Worm (Caenorhabditis elegans) whole organism, dauer: ENCODE results near the gene spch-1.

Experiments used
- unc-62 ChIP-seq: sonication (generic microtip); optimal IDR thresholded peaks from 2 replicates; lab custom pipeline; 2017; ENCODE audit warnings: missing biosample characterization, missing genetic modification reagents, missing genetic modification characterization

spch-1 gene

DNA sequence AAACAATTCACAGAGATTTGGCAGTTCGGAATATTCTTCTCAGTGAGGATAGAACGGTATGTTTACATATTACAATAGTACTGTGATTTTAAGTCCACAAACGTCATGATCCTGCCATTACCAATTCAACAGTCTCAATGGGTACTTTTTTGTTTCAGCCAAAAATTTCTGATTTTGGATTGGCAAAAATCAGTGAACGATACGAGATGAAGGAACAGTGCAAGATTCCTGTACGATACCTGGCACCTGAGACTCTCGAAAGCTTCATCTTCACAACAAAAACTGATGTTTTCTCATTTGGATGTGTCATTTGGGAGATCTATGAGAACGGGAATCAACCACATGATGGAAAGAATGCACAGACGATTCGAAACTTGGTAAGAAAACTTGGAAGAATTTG is 33.3 kb downstream of the spch-1 start:
- TF ChIP-seq unc-62: no peak

DNA sequence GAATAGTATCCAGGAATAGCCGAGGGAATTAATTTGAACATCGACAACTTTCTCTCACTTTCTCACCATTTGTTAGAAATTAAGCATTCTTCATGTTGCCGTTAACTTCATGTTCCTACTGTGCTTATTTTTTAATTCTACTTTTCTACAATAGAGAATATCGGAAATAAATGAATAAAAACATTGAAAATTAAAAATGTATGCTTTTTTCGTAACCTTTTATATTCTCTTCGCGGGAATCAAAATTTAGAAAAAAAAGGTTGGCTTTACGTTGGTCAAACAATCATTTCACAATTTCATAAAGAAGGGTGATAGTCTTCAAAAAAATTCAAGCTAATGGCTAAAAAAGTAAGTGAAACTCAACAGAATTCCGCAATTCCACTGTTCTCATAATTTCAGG is 35.4 kb downstream of the spch-1 start, which contains the start of gene W01B6.5:
Gene W01B6.5 (plus strand): TSS at position 301 of the 400 bp plus-strand sequence.
- TF ChIP-seq unc-62: no peak

DNA sequence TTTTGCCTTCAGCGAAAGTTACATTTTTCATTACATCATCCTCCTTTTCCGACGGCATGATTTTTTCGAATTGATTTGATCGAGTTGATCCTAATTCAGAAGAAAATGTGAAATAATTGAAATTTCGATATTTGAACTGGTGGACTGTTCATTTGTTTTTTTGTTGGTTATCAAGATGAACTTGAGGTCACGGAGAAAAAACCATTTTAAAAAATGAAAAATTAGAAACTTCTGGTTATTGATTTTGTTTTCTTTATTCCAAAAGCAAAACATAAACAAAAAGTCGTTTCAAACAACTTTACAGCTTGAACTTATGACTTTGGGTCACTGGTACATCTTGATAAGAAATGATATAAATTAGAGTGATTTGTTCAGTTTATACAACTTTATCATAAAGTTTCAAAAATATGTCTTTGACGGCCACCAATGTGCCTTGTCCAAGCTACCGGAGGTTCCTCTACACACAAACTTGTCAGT is 36.3 kb downstream of the spch-1 start, which contains the start of the genes ttbk-4 and W01B6.4:
Gene ttbk-4 (minus strand): TSS at position 101 of the 477 bp plus-strand sequence.
Gene W01B6.4 (plus strand): TSS at position 427 of the 477 bp plus-strand sequence.
- no peak for TF ChIP-seq unc-62

DNA sequence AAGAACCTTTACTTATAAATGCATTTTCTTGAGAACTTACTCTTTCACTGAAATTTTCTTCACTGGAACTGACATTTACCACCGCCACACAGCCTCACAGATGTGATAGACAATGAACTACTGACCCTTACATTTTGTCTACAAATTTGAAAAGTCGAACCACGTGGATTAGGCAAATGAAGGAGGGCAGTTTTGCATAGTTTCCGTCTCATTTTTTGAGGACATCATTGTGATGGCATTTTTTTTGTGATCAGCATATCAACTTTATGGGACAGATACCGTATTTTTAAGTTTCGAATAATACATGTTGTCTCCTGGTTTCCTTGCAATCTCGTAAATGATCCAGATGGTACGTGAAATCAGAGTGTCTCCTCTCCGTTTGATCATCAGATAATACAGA is 38.8 kb downstream of the spch-1 start, which contains the start of gene W01B6.3:
Gene W01B6.3 (minus strand): TSS at position 101 of the 400 bp plus-strand sequence.
- TF ChIP-seq unc-62: no peak

DNA sequence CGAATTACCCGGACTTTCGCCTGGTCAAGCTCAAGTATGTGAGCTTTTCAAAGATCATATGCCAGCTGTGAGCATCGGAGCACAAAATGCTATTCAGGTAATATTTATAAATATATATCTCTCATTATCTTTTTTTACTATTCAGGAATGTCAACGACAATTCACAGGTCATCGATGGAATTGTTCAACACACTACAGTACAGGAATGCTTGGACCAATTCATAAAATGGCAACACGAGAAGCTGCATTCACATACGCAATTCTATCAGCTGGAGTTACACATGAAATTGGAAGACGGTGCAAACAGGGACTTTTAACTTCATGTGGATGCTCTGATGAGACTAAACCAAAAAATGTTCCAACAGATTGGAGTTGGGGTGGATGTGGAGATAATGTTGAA is 43.1 kb downstream of the spch-1 start:
- TF ChIP-seq unc-62: no peak

DNA sequence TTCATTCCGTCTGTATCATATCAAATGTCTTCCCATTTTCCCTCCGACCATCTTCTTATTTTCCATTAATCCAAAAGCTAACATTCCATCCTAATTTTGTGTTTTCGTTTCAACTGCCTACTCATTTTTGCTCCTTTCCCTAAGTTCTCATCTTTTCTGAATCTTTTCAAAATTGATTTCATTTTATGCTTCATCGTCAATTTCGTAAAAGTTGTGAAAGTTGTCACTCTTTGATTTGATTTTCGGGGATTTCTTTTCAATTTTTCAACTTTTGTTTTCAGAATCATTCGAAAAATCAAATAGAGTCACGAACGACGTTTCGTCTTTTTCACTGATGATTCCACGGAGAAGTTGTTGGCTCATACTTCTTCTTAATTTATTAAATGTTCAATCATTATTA is 43.8 kb downstream of the spch-1 start, which contains the start of gene cwn-2:
Gene cwn-2 (plus strand): TSS at position 276 of the 400 bp plus-strand sequence.
- TF ChIP-seq unc-62: no peak

DNA sequence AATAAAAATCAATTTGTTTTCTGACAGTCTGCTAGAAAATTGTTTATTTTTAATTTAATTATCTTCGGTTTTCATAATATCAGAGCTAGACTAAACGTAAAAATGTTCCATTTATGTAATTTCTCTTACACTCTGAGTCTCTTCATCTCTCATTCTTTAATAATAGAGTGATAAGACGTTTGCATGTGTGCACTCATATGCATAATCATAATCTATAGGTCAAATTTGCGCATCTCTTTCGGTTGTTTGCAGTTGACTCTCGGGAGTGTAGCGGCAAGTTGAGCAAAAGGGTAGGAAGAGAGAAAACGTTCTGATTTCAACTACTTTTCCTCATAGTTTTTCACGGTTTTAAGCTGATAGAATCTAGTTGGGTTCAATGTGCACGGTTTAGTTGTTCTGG is 44.9 kb downstream of the spch-1 start:
- no peak for TF ChIP-seq unc-62

DNA sequence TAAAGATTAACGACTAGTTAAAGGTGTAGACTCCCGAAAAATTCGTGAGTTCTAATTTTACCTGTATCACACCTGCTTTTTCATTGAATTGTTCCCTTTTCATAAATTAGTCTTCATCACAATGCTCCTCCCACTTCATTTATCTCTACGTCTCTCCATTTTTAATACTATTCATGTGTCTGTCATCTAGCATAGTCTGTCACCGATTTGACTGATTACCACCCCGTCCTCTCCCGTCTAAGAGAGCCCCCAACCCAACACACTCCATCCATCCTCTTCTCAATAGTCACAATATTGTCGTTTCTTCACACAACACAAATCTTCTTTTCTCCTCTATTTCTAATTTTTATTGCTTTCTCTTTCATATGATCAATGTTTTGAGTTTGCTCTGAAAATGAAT is 46.2 kb downstream of the spch-1 start:
- TF ChIP-seq unc-62: no peak

DNA sequence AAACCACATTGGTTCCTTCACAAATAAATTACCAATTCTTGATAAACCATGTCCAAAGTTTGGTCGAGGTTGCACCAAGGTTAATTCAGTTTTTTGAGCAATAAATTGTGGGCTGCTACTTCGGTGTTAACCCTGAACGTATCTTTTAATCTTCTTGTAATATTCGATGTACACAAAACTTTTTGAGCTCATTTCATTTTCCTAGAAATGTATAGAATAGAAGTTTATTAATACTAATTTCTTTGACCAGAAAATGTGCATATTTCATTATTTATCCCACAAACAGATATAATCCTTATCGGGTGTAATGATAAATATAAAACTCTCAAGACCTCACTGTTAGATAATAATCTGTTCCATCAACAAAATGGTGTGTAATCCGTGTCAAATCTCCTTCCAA is 47.4 kb downstream of the spch-1 start:
- no peak for TF ChIP-seq unc-62

DNA sequence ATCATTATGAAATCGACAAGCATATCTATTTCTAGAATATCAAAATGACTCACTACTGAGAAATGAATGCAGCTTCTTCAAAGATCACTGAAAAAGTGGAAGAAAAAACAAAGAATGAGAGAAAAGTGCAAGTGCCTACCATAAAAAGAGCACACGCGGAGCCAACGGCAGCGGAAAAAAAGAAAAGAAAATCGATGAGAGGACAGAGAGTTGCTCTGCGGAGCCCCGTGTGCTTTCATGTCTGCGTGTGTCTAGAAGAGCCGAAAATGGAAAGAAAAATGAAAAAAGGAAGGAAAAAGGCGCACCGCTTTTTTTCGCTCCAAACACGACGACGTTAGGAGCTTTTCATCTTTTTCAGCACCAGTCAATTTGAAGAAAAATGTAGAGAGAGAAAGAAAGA is 48.6 kb downstream of the spch-1 start, which contains the start of gene ipla-7:
Gene ipla-7 (minus strand): TSS at position 122 of the 400 bp plus-strand sequence.
- TF ChIP-seq unc-62: no peak
